Fruit fly (Drosophila melanogaster) whole organism, embryonic: ENCODE measurements around the gene CG13049.

Experiments
- Abd-B ChIP-seq: fragments of 200-800 bp; sonication (Bioruptor generic); optimal IDR thresholded peaks from 2 replicates; lab custom pipeline; 2018; ENCODE audit warnings: missing biosample characterization, mild to moderate bottlenecking, missing genetic modification characterization, moderate library complexity
- CG11456 ChIP-seq: fragments of 200-800 bp; sonication (Bioruptor generic); IDR thresholded peaks from 3 replicates; pipeline ENCODE4 v1.3.6; 2022; ENCODE audit warnings: missing biosample characterization, missing genetic modification characterization
- CG13287 ChIP-seq: fragments of 200-800 bp; sonication (Bioruptor generic); IDR thresholded peaks from 2 replicates; pipeline ENCODE4 v1.3.6; 2022; ENCODE audit warnings: missing biosample characterization, missing genetic modification characterization; ENCODE audit not compliant: partially characterized antibody
- CG17328 ChIP-seq: fragments of 200-800 bp; sonication (Bioruptor generic); IDR thresholded peaks from 2 replicates; pipeline ENCODE4 v1.3.6; 2022; ENCODE audit warnings: missing biosample characterization, missing genetic modification characterization
- CG17361 ChIP-seq: fragments of 200-800 bp; sonication (Bioruptor generic); IDR thresholded peaks from 3 replicates; pipeline ENCODE4 v1.3.6; 2022; ENCODE audit warnings: missing biosample characterization, missing genetic modification characterization
- CG17385 ChIP-seq: fragments of 200-800 bp; sonication (Bioruptor generic); optimal IDR thresholded peaks from 3 replicates; lab custom pipeline; 2018; ENCODE audit warnings: missing biosample characterization, mild to moderate bottlenecking, missing genetic modification characterization
- CG2129 ChIP-seq: fragments of 200-800 bp; sonication (Bioruptor generic); IDR thresholded peaks from 2 replicates; pipeline ENCODE4 v1.3.6; 2022; ENCODE audit warnings: missing biosample characterization, missing genetic modification characterization; ENCODE audit not compliant: partially characterized antibody
- CG2202 ChIP-seq: fragments of 200-800 bp; sonication (Bioruptor generic); optimal IDR thresholded peaks from 2 replicates; lab custom pipeline; 2018; ENCODE audit warnings: missing biosample characterization, mild to moderate bottlenecking, missing genetic modification characterization
- CG2712 ChIP-seq: fragments of 200-800 bp; optimal IDR thresholded peaks from 3 replicates; lab custom pipeline; 2019; ENCODE audit warnings: missing biosample characterization, mild to moderate bottlenecking, missing genetic modification characterization, moderate library complexity
- CG34422 ChIP-seq: fragments of 200-800 bp; sonication (Bioruptor generic); IDR thresholded peaks from 3 replicates; pipeline ENCODE4 v1.3.6; 2022; ENCODE audit warnings: missing biosample characterization, missing genetic modification characterization
- CG4328 ChIP-seq: fragments of 200-800 bp; sonication (Bioruptor generic); optimal IDR thresholded peaks from 3 replicates; lab custom pipeline; 2017; ENCODE audit warnings: missing biosample characterization, missing genetic modification reagents, missing genetic modification characterization
- CG4730 ChIP-seq: fragments of 200-800 bp; sonication (Bioruptor generic); IDR thresholded peaks from 2 replicates; pipeline ENCODE4 v1.3.6; 2022; ENCODE audit warnings: missing biosample characterization, missing genetic modification characterization
- CTCF ChIP-seq: fragments of 200-800 bp; sonication (Bioruptor generic); optimal IDR thresholded peaks from 2 replicates; lab custom pipeline; 2017; ENCODE audit warnings: missing biosample characterization, mild to moderate bottlenecking, missing genetic modification characterization, moderate library complexity
- Chrac-16 ChIP-seq: fragments of 200-800 bp; sonication (Bioruptor generic); optimal IDR thresholded peaks from 3 replicates; lab custom pipeline; 2016; ENCODE audit warnings: missing biosample characterization, missing genetic modification characterization
- CkIIα-i1 ChIP-seq: fragments of 200-800 bp; sonication (Bioruptor generic); IDR thresholded peaks from 2 replicates; pipeline ENCODE4 v1.3.6; 2022; ENCODE audit warnings: missing biosample characterization, missing genetic modification characterization
- Deaf1 ChIP-seq: fragments of 200-800 bp; optimal IDR thresholded peaks from 3 replicates; lab custom pipeline; 2019; ENCODE audit warnings: missing biosample characterization, mild to moderate bottlenecking, missing genetic modification characterization, moderate library complexity
- Dll ChIP-seq: fragments of 200-800 bp; sonication (Bioruptor generic); IDR thresholded peaks from 4 replicates; pipeline ENCODE4 v1.3.6; 2022; ENCODE audit warnings: missing biosample characterization, missing genetic modification characterization; ENCODE audit not compliant: partially characterized antibody
- Doc3 ChIP-seq: fragments of 200-800 bp; sonication (Bioruptor generic); IDR thresholded peaks from 3 replicates; pipeline ENCODE4 v1.3.6; 2022; ENCODE audit warnings: missing biosample characterization, missing genetic modification characterization; ENCODE audit not compliant: partially characterized antibody
- Dp ChIP-seq: fragments of 200-800 bp; sonication (Bioruptor generic); optimal IDR thresholded peaks from 2 replicates; lab custom pipeline; 2018; ENCODE audit warnings: missing biosample characterization, mild to moderate bottlenecking, missing genetic modification characterization, moderate library complexity
- Dref ChIP-seq: fragments of 200-800 bp; sonication (Bioruptor generic); IDR thresholded peaks from 2 replicates; pipeline ENCODE4 v1.3.6; 2022; ENCODE audit warnings: missing biosample characterization, missing genetic modification characterization
- Drgx ChIP-seq: fragments of 200-800 bp; sonication (Bioruptor generic); IDR thresholded peaks from 2 replicates; pipeline ENCODE4 v1.3.6; 2022; ENCODE audit warnings: missing biosample characterization, missing genetic modification characterization
- Ets65A ChIP-seq: fragments of 200-800 bp; sonication (Bioruptor generic); peaks from one replicate; lab custom pipeline; 2016; ENCODE audit warnings: missing biosample characterization, missing genetic modification characterization
- Fer1 ChIP-seq: fragments of 200-800 bp; sonication (Bioruptor generic); optimal IDR thresholded peaks from 2 replicates; lab custom pipeline; 2017; ENCODE audit warnings: missing biosample characterization, mild to moderate bottlenecking, missing genetic modification characterization
- HLH54F ChIP-seq: fragments of 200-800 bp; sonication (Bioruptor generic); optimal IDR thresholded peaks from 3 replicates; lab custom pipeline; 2016; ENCODE audit warnings: missing biosample characterization, missing genetic modification characterization
- Hand ChIP-seq: fragments of 200-800 bp; sonication (Bioruptor generic); optimal IDR thresholded peaks from 2 replicates; lab custom pipeline; 2017; ENCODE audit warnings: mild to moderate bottlenecking, missing biosample characterization, missing genetic modification reagents, missing genetic modification characterization
- Kr ChIP-seq: fragments of 200-800 bp; sonication (Bioruptor generic); optimal IDR thresholded peaks from 2 replicates; lab custom pipeline; 2017; ENCODE audit warnings: missing biosample characterization, mild to moderate bottlenecking, missing genetic modification characterization
- MBD-R2 ChIP-seq: fragments of 200-800 bp; sonication (Bioruptor generic); IDR thresholded peaks from 2 replicates; pipeline ENCODE4 v1.3.6; 2022; ENCODE audit warnings: missing biosample characterization, missing genetic modification characterization
- NC2β ChIP-seq: fragments of 200-800 bp; sonication (Bioruptor generic); optimal IDR thresholded peaks from 2 replicates; lab custom pipeline; 2016; ENCODE audit warnings: missing biosample characterization, missing genetic modification characterization
- Nf-YA ChIP-seq: fragments of 200-800 bp; sonication (Bioruptor generic); IDR thresholded peaks from 2 replicates; pipeline ENCODE4 v1.3.6; 2022; ENCODE audit warnings: missing biosample characterization, missing genetic modification characterization
- Oaz ChIP-seq: fragments of 200-800 bp; sonication (Bioruptor generic); IDR thresholded peaks from 2 replicates; pipeline ENCODE4 v1.3.6; 2022; ENCODE audit warnings: missing biosample characterization, missing genetic modification characterization
- Pdp1 ChIP-seq, 2 experiments: fragments of 200-800 bp; sonication (Bioruptor generic); optimal IDR thresholded peaks; 3 replicates each; lab custom pipeline; 2016; ENCODE audit warnings: missing biosample characterization in 2 of 2, missing genetic modification characterization in 2 of 2, mild to moderate bottlenecking in 1 of 2, moderate library complexity in 1 of 2
- Trl ChIP-seq, 3 experiments: fragments of >200 bp in 2 of 3; fragments of 200-800 bp in 1 of 3; sonication (Bioruptor generic) in 1 of 3; optimal IDR thresholded peaks; 2 replicates in 1 of 3; 3 replicates in 2 of 3; lab custom pipeline; 2016 to 2017; ENCODE audit warnings: missing biosample characterization in 1 of 3, missing genetic modification characterization in 1 of 3
- amos ChIP-seq: fragments of 200-800 bp; sonication (Bioruptor generic); IDR thresholded peaks from 2 replicates; pipeline ENCODE4 v1.3.6; 2022; ENCODE audit warnings: missing biosample characterization, missing genetic modification characterization; ENCODE audit not compliant: partially characterized antibody
- aop ChIP-seq: fragments of 200-800 bp; sonication (Bioruptor generic); IDR thresholded peaks from 2 replicates; pipeline ENCODE4 v1.3.6; 2022; ENCODE audit warnings: missing biosample characterization, missing genetic modification characterization
- crol ChIP-seq: fragments of 200-800 bp; sonication (Bioruptor generic); IDR thresholded peaks from 2 replicates; pipeline ENCODE4 v1.3.6; 2022; ENCODE audit warnings: missing biosample characterization, missing genetic modification characterization
- dan ChIP-seq: fragments of 200-800 bp; sonication (Bioruptor generic); IDR thresholded peaks from 2 replicates; pipeline ENCODE4 v1.3.6; 2022; ENCODE audit warnings: missing biosample characterization, missing genetic modification characterization
- exex ChIP-seq: fragments of 200-800 bp; sonication (Bioruptor generic); optimal IDR thresholded peaks from 4 replicates; lab custom pipeline; 2018; ENCODE audit warnings: missing biosample characterization, mild to moderate bottlenecking, missing genetic modification characterization, moderate library complexity
- lab ChIP-seq: fragments of 200-800 bp; sonication (Bioruptor generic); optimal IDR thresholded peaks from 3 replicates; lab custom pipeline; 2017; ENCODE audit warnings: missing biosample characterization, missing genetic modification characterization, mild to moderate bottlenecking, moderate library complexity, missing genetic modification reagents
- nom ChIP-seq: fragments of 200-800 bp; sonication (Bioruptor generic); optimal IDR thresholded peaks from 2 replicates; lab custom pipeline; 2017; ENCODE audit warnings: missing biosample characterization, missing genetic modification characterization, mild to moderate bottlenecking, moderate library complexity, missing genetic modification reagents
- ro ChIP-seq: fragments of 200-800 bp; sonication (Bioruptor generic); IDR thresholded peaks from 2 replicates; pipeline ENCODE4 v1.3.6; 2022; ENCODE audit warnings: missing biosample characterization, missing genetic modification characterization
- sens ChIP-seq: fragments of 200-800 bp; sonication (Bioruptor generic); peaks from one replicate; lab custom pipeline; 2016; ENCODE audit warnings: missing biosample characterization, missing genetic modification characterization
- stc ChIP-seq: fragments of 200-800 bp; sonication (Bioruptor generic); IDR thresholded peaks from 2 replicates; pipeline ENCODE4 v1.3.6; 2022; ENCODE audit warnings: missing biosample characterization, missing genetic modification characterization
- trem ChIP-seq: fragments of 200-800 bp; optimal IDR thresholded peaks from 3 replicates; lab custom pipeline; 2019; ENCODE audit warnings: missing biosample characterization, mild to moderate bottlenecking, missing genetic modification characterization, moderate library complexity
- tup ChIP-seq: fragments of 200-800 bp; sonication (Bioruptor generic); optimal IDR thresholded peaks from 2 replicates; lab custom pipeline; 2016; ENCODE audit warnings: missing biosample characterization, mild to moderate bottlenecking, missing genetic modification characterization, moderate library complexity
- wdn ChIP-seq: fragments of 200-800 bp; sonication (Bioruptor generic); IDR thresholded peaks from 2 replicates; pipeline ENCODE4 v1.3.6; 2022; ENCODE audit warnings: missing biosample characterization, missing genetic modification characterization
- wor ChIP-seq: fragments of 200-800 bp; sonication (Bioruptor generic); IDR thresholded peaks from 2 replicates; pipeline ENCODE4 v1.3.6; 2022; ENCODE audit warnings: missing biosample characterization, missing genetic modification characterization
- zfh1 ChIP-seq: fragments of 200-800 bp; sonication (Bioruptor generic); IDR thresholded peaks from 3 replicates; pipeline ENCODE4 v1.3.6; 2022; ENCODE audit warnings: missing biosample characterization, missing genetic modification characterization

CG13049 gene

dm6 chr3L:16252255-16252654 lies 29.5 kb downstream of the CG13049 start, which contains the start of gene CG13055:
TSS of gene CG13055 (minus strand) at chr3L:16252355.
- peak; percentile 5; the same call in 1 of the 2 replicates for TF ChIP-seq amos (GFP tag; lab: Robert Waterston, UW)
- TF ChIP-seq Trl (optimal IDR thresholded peaks at IDR 0.05; lab: Kevin White, UChicago), result peak; percentile 24 to 49
- TF ChIP-seq Trl (GFP tag; optimal IDR thresholded peaks at IDR 0.05; lab: Kevin White, UChicago), result no peak
- peak; percentile 62 for TF ChIP-seq CTCF (GFP tag; lab: Kevin White, UChicago)
- 0 out of 2 replicates have a peak, but pooled peaks have one; percentile 46 for TF ChIP-seq crol (GFP tag; lab: Robert Waterston, UW)
- no peak for TF ChIP-seq CG2202
- no peak for TF ChIP-seq wdn
- no peak for TF ChIP-seq MBD-R2 (GFP tag; lab: Robert Waterston, UW)
- TF ChIP-seq Oaz (GFP tag; lab: Robert Waterston, UW), result 0 out of 2 replicates have a peak, but pooled peaks have one; percentile 11
- peak; percentile 51 for TF ChIP-seq Deaf1 (tag; lab: Kevin White, UChicago)
- no peak for TF ChIP-seq stc (GFP tag; lab: Robert Waterston, UW)
- TF ChIP-seq Dref (GFP tag; lab: Robert Waterston, UW), result peak; percentile 22; the same call in 1 of the 2 replicates

dm6 chr3L:16241296-16241695 lies 40.4 kb downstream of the CG13049 start:
- TF ChIP-seq Doc3 (GFP tag; lab: Robert Waterston, UW) (no peak), Ets65A (GFP tag; lab: Kevin White, UChicago) (peak; percentile 88)

- TF ChIP-seq CG17328 (GFP tag; lab: Robert Waterston, UW) (no peak), CG17385 (no peak), Dp (GFP tag; lab: Kevin White, UChicago) (no peak), Nf-YA (GFP tag; lab: Robert Waterston, UW) (no peak), nom (GFP tag; lab: Kevin White, UChicago) (no peak), Dll (0 out of 4 replicates have a peak, but pooled peaks have one; percentile 12), sens (GFP tag; lab: Kevin White, UChicago) (no peak), Abd-B (GFP tag; lab: Kevin White, UChicago) (no peak), trem (tag; lab: Kevin White, UChicago) (no peak), exex (peak; percentile 48), CG13287 (GFP tag; lab: Robert Waterston, UW) (peak; percentile 26; the same call in 1 of the 2 replicates), CG4730 (GFP tag; lab: Robert Waterston, UW) (no peak), tup (GFP tag; lab: Kevin White, UChicago) (no peak), Chrac-16 (no peak), CG34422 (GFP tag; lab: Robert Waterston, UW) (0 out of 3 replicates have a peak, but pooled peaks have one; percentile 26), Hand (GFP tag; lab: Kevin White, UChicago) (no peak), HLH54F (GFP tag; lab: Kevin White, UChicago) (no peak), Fer1 (GFP tag; lab: Kevin White, UChicago) (no peak), Kr (GFP tag; lab: Kevin White, UChicago) (no peak), CG2712 (tag; lab: Kevin White, UChicago) (no peak), NC2β (no peak), CG11456 (no peak), dan (no peak), CkIIα-i1 (GFP tag; lab: Robert Waterston, UW) (no peak), CG17361 (GFP tag; lab: Robert Waterston, UW) (no peak), CG4328 (no peak), lab (GFP tag; lab: Kevin White, UChicago) (no peak), Pdp1 (GFP tag; optimal IDR thresholded peaks at IDR 0.05; lab: Kevin White, UChicago) (no peak), ro (GFP tag; lab: Robert Waterston, UW) (no peak), Drgx (GFP tag; lab: Robert Waterston, UW) (no peak), zfh1 (GFP tag; lab: Robert Waterston, UW) (no peak), wor (GFP tag; lab: Robert Waterston, UW) (no peak), CG2129 (GFP tag; lab: Robert Waterston, UW) (no peak), amos (GFP tag; lab: Robert Waterston, UW) (no peak), aop (GFP tag; lab: Robert Waterston, UW) (no peak)
Measured at dm6 chr3L:16233850-16234494, 47.8 kb downstream of the CG13049 start.
